Worm (Caenorhabditis elegans) whole organism, L2 larva: ENCODE data around the gene ZK896.4.

Experiments used
- ceh-16 ChIP-seq: fragments of 150-350 bp; optimal IDR thresholded peaks from 2 replicates; lab custom pipeline; 2014; ENCODE audit warnings: missing biosample characterization, missing genetic modification characterization
- nhr-11 ChIP-seq: fragments of 150-350 bp; optimal IDR thresholded peaks from 2 replicates; lab custom pipeline; 2014; ENCODE audit warnings: missing biosample characterization, missing genetic modification characterization
- nhr-237 ChIP-seq: fragments of 150-350 bp; optimal IDR thresholded peaks from 2 replicates; lab custom pipeline; 2014; ENCODE audit warnings: missing biosample characterization, missing genetic modification characterization
- nhr-6 ChIP-seq: fragments of 150-350 bp; optimal IDR thresholded peaks from 2 replicates; lab custom pipeline; 2014; ENCODE audit warnings: missing biosample characterization, missing genetic modification characterization

ce11 chrIV:12831609-12832500 is 51.2 kb downstream of the ZK896.4 start:
- no peak for TF ChIP-seq nhr-11 (tag; lab: Kevin White, UChicago)
- no peak for TF ChIP-seq nhr-6 (tag; lab: Kevin White, UChicago)
- no peak for TF ChIP-seq ceh-16 (tag; lab: Kevin White, UChicago)
- TF ChIP-seq nhr-237 (tag; lab: Kevin White, UChicago) = no peak
